Worm (Caenorhabditis elegans) whole organism, L1 larva: ENCODE data around the gene ama-1.

ENCODE experiments used
- Y116A8C.19 ChIP-seq: sonication (generic microtip); optimal IDR thresholded peaks from 2 replicates; lab custom pipeline; 2016; ENCODE audit warnings: missing compliant biosample characterization, missing genetic modification characterization, borderline replicate concordance
- aly-2 ChIP-seq: fragments of 150-350 bp; optimal IDR thresholded peaks from 2 replicates; lab custom pipeline; 2014; ENCODE audit warnings: missing biosample characterization, missing genetic modification characterization
- blmp-1 ChIP-seq: fragments of 150-350 bp; optimal IDR thresholded peaks from 2 replicates; lab custom pipeline; 2014; ENCODE audit warnings: missing biosample characterization, missing genetic modification characterization
- lin-15B ChIP-seq: fragments of 150-350 bp; sonication (generic microtip); optimal IDR thresholded peaks from 3 replicates; lab custom pipeline; 2014; ENCODE audit warnings: missing biosample characterization, missing genetic modification characterization
- mep-1 ChIP-seq: fragments of 150-350 bp; optimal IDR thresholded peaks from 2 replicates; lab custom pipeline; 2014; ENCODE audit warnings: missing biosample characterization, missing genetic modification characterization
- nhr-85 ChIP-seq: sonication (generic microtip); peaks from one replicate; lab custom pipeline; 2016; ENCODE audit warnings: missing genetic modification characterization, inconsistent platforms, missing compliant biosample characterization
- ztf-11 ChIP-seq, 2 experiments: sonication (generic microtip); optimal IDR thresholded peaks; 2 replicates each; lab custom pipeline; 2016 to 2017; ENCODE audit warnings: missing genetic modification characterization in 2 of 2, missing biosample characterization in 1 of 2, missing compliant biosample characterization in 1 of 2

DNA sequence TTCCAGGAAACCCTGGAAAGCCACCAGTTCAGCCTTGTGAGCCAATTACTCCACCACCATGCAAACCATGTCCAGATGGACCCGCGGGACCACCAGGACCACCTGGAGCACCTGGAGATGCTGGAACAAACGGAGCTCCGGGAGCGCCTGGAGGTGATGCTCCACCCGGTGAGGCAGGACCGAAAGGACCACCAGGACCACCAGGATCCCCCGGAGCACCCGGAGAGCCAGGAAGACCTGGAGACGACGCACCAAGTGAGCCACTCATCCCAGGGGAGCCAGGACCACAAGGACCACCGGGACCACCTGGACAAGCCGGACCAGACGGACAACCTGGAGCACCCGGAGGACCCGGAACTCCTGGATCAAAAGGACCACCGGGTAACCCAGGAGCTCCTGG is 16.8 kb downstream of the ama-1 start:
- TF ChIP-seq blmp-1 (tag; lab: Kevin White, UChicago) (no peak), ztf-11 (tag; optimal IDR thresholded peaks at IDR 0.05; lab: Kevin White, UChicago) (no peak), Y116A8C.19 (tag; lab: Kevin White, UChicago) (no peak), aly-2 (tag; lab: Kevin White, UChicago) (no peak), lin-15B (tag; lab: Kevin White, UChicago) (no peak), mep-1 (tag; lab: Kevin White, UChicago) (no peak), nhr-85 (no peak)
